Worm (Caenorhabditis elegans) whole organism, midembryonic: ENCODE measurements around the gene pph-4.2.

Experiments used
- T22C8.4 ChIP-seq: fragments of 200-800 bp; sonication (Bioruptor generic); IDR thresholded peaks from 2 replicates; pipeline ENCODE4 v1.3.6; 2022; ENCODE audit warnings: missing genetic modification characterization, missing compliant biosample characterization
- cog-1 ChIP-seq: sonication (generic microtip); optimal IDR thresholded peaks from 2 replicates; lab custom pipeline; 2016; ENCODE audit warnings: missing genetic modification characterization, missing compliant biosample characterization
- flt-1 ChIP-seq: fragments of 200-800 bp; sonication (Bioruptor generic); IDR thresholded peaks from 2 replicates; pipeline ENCODE4 v1.3.6; 2022; ENCODE audit warnings: missing genetic modification characterization, missing compliant biosample characterization
- klf-2 ChIP-seq: fragments of 200-800 bp; sonication (Bioruptor generic); conservative IDR thresholded peaks from 2 replicates; pipeline ENCODE4 v1.3.6; 2022; ENCODE audit warnings: missing genetic modification reagents, missing genetic modification characterization, missing compliant biosample characterization
- med-1 ChIP-seq: sonication (generic microtip); optimal IDR thresholded peaks from 2 replicates; lab custom pipeline; 2017; ENCODE audit warnings: missing genetic modification characterization, mild to moderate bottlenecking, missing compliant biosample characterization, antibody characterized with exemption, missing genetic modification reagents; ENCODE audit not compliant: insufficient read depth
- ref-1 ChIP-seq: fragments of 200-800 bp; sonication (Bioruptor generic); conservative IDR thresholded peaks from 2 replicates; pipeline ENCODE4 v1.3.6; 2022; ENCODE audit warnings: missing genetic modification reagents, missing genetic modification characterization, missing compliant biosample characterization
- tab-1 ChIP-seq: fragments of 200-800 bp; sonication (Bioruptor generic); IDR thresholded peaks from 2 replicates; pipeline ENCODE4 v1.3.6; 2022; ENCODE audit warnings: missing genetic modification characterization, missing compliant biosample characterization
- ztf-23 ChIP-seq: fragments of 200-800 bp; sonication (Bioruptor generic); IDR thresholded peaks from 2 replicates; pipeline ENCODE4 v1.3.6; 2022; ENCODE audit warnings: missing genetic modification reagents, missing genetic modification characterization, missing compliant biosample characterization
- ztf-29 ChIP-seq: fragments of 200-800 bp; sonication (Bioruptor generic); IDR thresholded peaks from 2 replicates; pipeline ENCODE4 v1.3.6; 2022; ENCODE audit warnings: missing genetic modification reagents, missing genetic modification characterization, missing compliant biosample characterization

- TF ChIP-seq klf-2 (GFP tag; lab: Robert Waterston, UW) (no peak), ztf-23 (GFP tag; lab: Robert Waterston, UW) (no peak), flt-1 (GFP tag; lab: Robert Waterston, UW) (no peak), T22C8.4 (no peak), tab-1 (GFP tag; lab: Robert Waterston, UW) (no peak), med-1 (GFP tag; lab: Kevin White, UChicago) (no peak), ztf-29 (GFP tag; lab: Robert Waterston, UW) (no peak), ref-1 (GFP tag; lab: Robert Waterston, UW) (no peak), cog-1 (tag; lab: Kevin White, UChicago) (no peak)
These were observed 3.2 kb downstream of the pph-4.2 start, which contains the start of gene glrx-5 for ce11 chrIII:12373807-12374266.
